Worm (Caenorhabditis elegans) whole organism, midembryonic: Measurements from ENCODE around the gene dop-3.

ENCODE experiments used
- T22C8.4 ChIP-seq: fragments of 200-800 bp; sonication (Bioruptor generic); IDR thresholded peaks from 2 replicates; pipeline ENCODE4 v1.3.6; 2022; ENCODE audit warnings: missing genetic modification characterization, missing compliant biosample characterization
- cog-1 ChIP-seq: sonication (generic microtip); optimal IDR thresholded peaks from 2 replicates; lab custom pipeline; 2016; ENCODE audit warnings: missing genetic modification characterization, missing compliant biosample characterization
- flt-1 ChIP-seq: fragments of 200-800 bp; sonication (Bioruptor generic); IDR thresholded peaks from 2 replicates; pipeline ENCODE4 v1.3.6; 2022; ENCODE audit warnings: missing genetic modification characterization, missing compliant biosample characterization
- klf-2 ChIP-seq: fragments of 200-800 bp; sonication (Bioruptor generic); conservative IDR thresholded peaks from 2 replicates; pipeline ENCODE4 v1.3.6; 2022; ENCODE audit warnings: missing genetic modification reagents, missing genetic modification characterization, missing compliant biosample characterization
- med-1 ChIP-seq: sonication (generic microtip); optimal IDR thresholded peaks from 2 replicates; lab custom pipeline; 2017; ENCODE audit warnings: missing genetic modification characterization, mild to moderate bottlenecking, missing compliant biosample characterization, antibody characterized with exemption, missing genetic modification reagents; ENCODE audit not compliant: insufficient read depth
- ref-1 ChIP-seq: fragments of 200-800 bp; sonication (Bioruptor generic); conservative IDR thresholded peaks from 2 replicates; pipeline ENCODE4 v1.3.6; 2022; ENCODE audit warnings: missing genetic modification reagents, missing genetic modification characterization, missing compliant biosample characterization
- tab-1 ChIP-seq: fragments of 200-800 bp; sonication (Bioruptor generic); IDR thresholded peaks from 2 replicates; pipeline ENCODE4 v1.3.6; 2022; ENCODE audit warnings: missing genetic modification characterization, missing compliant biosample characterization
- ztf-23 ChIP-seq: fragments of 200-800 bp; sonication (Bioruptor generic); IDR thresholded peaks from 2 replicates; pipeline ENCODE4 v1.3.6; 2022; ENCODE audit warnings: missing genetic modification reagents, missing genetic modification characterization, missing compliant biosample characterization
- ztf-29 ChIP-seq: fragments of 200-800 bp; sonication (Bioruptor generic); IDR thresholded peaks from 2 replicates; pipeline ENCODE4 v1.3.6; 2022; ENCODE audit warnings: missing genetic modification reagents, missing genetic modification characterization, missing compliant biosample characterization

DNA sequence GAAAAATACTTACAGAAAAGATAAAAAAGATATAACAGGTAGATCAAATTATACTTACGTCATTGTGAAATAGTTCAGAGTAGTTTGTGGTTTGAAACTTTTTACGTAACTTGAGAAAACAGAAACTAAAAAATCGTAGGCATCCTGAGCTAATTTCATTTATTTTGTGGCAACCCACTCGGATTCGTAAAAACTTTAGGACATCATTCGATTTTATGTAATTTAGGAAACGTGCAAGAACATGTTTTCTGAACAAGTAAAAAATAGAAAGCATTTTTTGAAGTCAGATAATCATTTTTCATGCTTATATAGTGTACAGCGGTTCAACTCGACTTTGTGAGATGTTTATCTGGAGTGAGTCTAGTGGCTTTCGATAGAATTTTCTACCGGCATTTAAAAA, 29.2 kb upstream of the dop-3 start, which contains the start of gene hic-1:
- TF ChIP-seq ztf-29 (no peak), flt-1 (no peak), T22C8.4 (GFP tag; lab: Robert Waterston, UW) (no peak), ref-1 (no peak), cog-1 (tag; lab: Kevin White, UChicago) (no peak), med-1 (GFP tag; lab: Kevin White, UChicago) (no peak), klf-2 (GFP tag; lab: Robert Waterston, UW) (no peak), ztf-23 (GFP tag; lab: Robert Waterston, UW) (no peak), tab-1 (GFP tag; lab: Robert Waterston, UW) (no peak)
